Fruit fly (Drosophila melanogaster) whole organism, embryonic: Measurements from ENCODE around the gene CG4210.

ENCODE experiments used
- C15 ChIP-seq: fragments of 200-800 bp; sonication (Bioruptor generic); IDR thresholded peaks from 3 replicates; pipeline ENCODE4 v1.3.6; 2022; ENCODE audit warnings: missing biosample characterization, missing genetic modification characterization
- CG10959 ChIP-seq: fragments of 200-800 bp; sonication (Bioruptor generic); IDR thresholded peaks from 2 replicates; pipeline ENCODE4 v1.3.6; 2022; ENCODE audit warnings: missing biosample characterization, missing genetic modification characterization
- CG12744 ChIP-seq: fragments of 200-800 bp; sonication (Bioruptor generic); optimal IDR thresholded peaks from 2 replicates; lab custom pipeline; 2016; ENCODE audit warnings: missing biosample characterization, missing genetic modification characterization
- CG12769 ChIP-seq: fragments of 200-800 bp; sonication (Bioruptor generic); optimal IDR thresholded peaks from 2 replicates; lab custom pipeline; 2019; ENCODE audit warnings: missing biosample characterization, mild to moderate bottlenecking, missing genetic modification characterization, moderate library complexity
- CG13287 ChIP-seq: fragments of 200-800 bp; sonication (Bioruptor generic); IDR thresholded peaks from 2 replicates; pipeline ENCODE4 v1.3.6; 2022; ENCODE audit warnings: missing biosample characterization, missing genetic modification characterization; ENCODE audit not compliant: partially characterized antibody
- CG13624 ChIP-seq: fragments of 200-800 bp; sonication (Bioruptor generic); optimal IDR thresholded peaks from 2 replicates; lab custom pipeline; 2016; ENCODE audit warnings: missing biosample characterization, missing genetic modification characterization
- CG14441 ChIP-seq: fragments of 200-800 bp; sonication (Bioruptor generic); IDR thresholded peaks from 2 replicates; pipeline ENCODE4 v1.3.6; 2022; ENCODE audit warnings: missing biosample characterization, missing genetic modification characterization
- CG1792 ChIP-seq: fragments of 200-800 bp; sonication (Bioruptor generic); optimal IDR thresholded peaks from 2 replicates; lab custom pipeline; 2016; ENCODE audit warnings: missing biosample characterization, missing genetic modification characterization
- CG18764 ChIP-seq: fragments of 200-800 bp; sonication (Bioruptor generic); optimal IDR thresholded peaks from 3 replicates; lab custom pipeline; 2016; ENCODE audit warnings: missing biosample characterization, missing genetic modification characterization
- CG31388 ChIP-seq: fragments of 200-800 bp; sonication (Bioruptor generic); optimal IDR thresholded peaks from 2 replicates; lab custom pipeline; 2016; ENCODE audit warnings: missing biosample characterization, missing genetic modification characterization
- CG3281 ChIP-seq: fragments of 200-800 bp; sonication (Bioruptor generic); optimal IDR thresholded peaks from 3 replicates; lab custom pipeline; 2017; ENCODE audit warnings: missing biosample characterization, mild to moderate bottlenecking, missing genetic modification characterization
- CG3407 ChIP-seq: fragments of 200-800 bp; sonication (Bioruptor generic); optimal IDR thresholded peaks from 2 replicates; lab custom pipeline; 2018; ENCODE audit warnings: missing biosample characterization, mild to moderate bottlenecking, missing genetic modification characterization
- CG4424 ChIP-seq: fragments of 200-800 bp; sonication (Bioruptor generic); optimal IDR thresholded peaks from 3 replicates; lab custom pipeline; 2016; ENCODE audit warnings: missing biosample characterization, missing genetic modification characterization
- CG7745 ChIP-seq: fragments of 200-800 bp; sonication (Bioruptor generic); optimal IDR thresholded peaks from 2 replicates; lab custom pipeline; 2018; ENCODE audit warnings: missing biosample characterization, mild to moderate bottlenecking, missing genetic modification characterization, moderate library complexity
- CG7963 ChIP-seq: fragments of 200-800 bp; sonication (Bioruptor generic); IDR thresholded peaks from 3 replicates; pipeline ENCODE4 v1.3.6; 2022; ENCODE audit warnings: missing biosample characterization, missing genetic modification characterization; ENCODE audit not compliant: partially characterized antibody
- CG8089 ChIP-seq: fragments of 200-800 bp; sonication (Bioruptor generic); optimal IDR thresholded peaks from 3 replicates; lab custom pipeline; 2016; ENCODE audit warnings: missing biosample characterization, missing genetic modification characterization
- CG8290 ChIP-seq, 3 experiments: fragments of 200-800 bp; sonication (Bioruptor generic); optimal IDR thresholded peaks; 2 replicates each; lab custom pipeline; 2016 to 2019; ENCODE audit warnings: missing biosample characterization in 3 of 3, missing genetic modification characterization in 3 of 3, mild to moderate bottlenecking in 2 of 3, moderate library complexity in 1 of 3
- Dfd ChIP-seq, 2 experiments: fragments of >200 bp; optimal IDR thresholded peaks; 2 replicates each; lab custom pipeline; 2017; ENCODE audit warnings: missing biosample characterization in 2 of 2, missing genetic modification characterization in 2 of 2
- ERR ChIP-seq: fragments of 200-800 bp; sonication (Bioruptor generic); optimal IDR thresholded peaks from 2 replicates; lab custom pipeline; 2016; ENCODE audit warnings: missing biosample characterization, missing genetic modification characterization
- Eip74EF ChIP-seq, 2 experiments: fragments of 200-800 bp in 1 of 2; fragments of >200 bp in 1 of 2; sonication (Bioruptor generic) in 1 of 2; optimal IDR thresholded peaks; 2 replicates each; lab custom pipeline; 2017 to 2019; ENCODE audit warnings: missing biosample characterization in 2 of 2, missing genetic modification characterization in 2 of 2, mild to moderate bottlenecking in 1 of 2, moderate library complexity in 1 of 2
- Fer3 ChIP-seq: fragments of 200-800 bp; sonication (Bioruptor generic); optimal IDR thresholded peaks from 2 replicates; lab custom pipeline; 2018; ENCODE audit warnings: missing biosample characterization, mild to moderate bottlenecking, missing genetic modification characterization, moderate library complexity
- Hey ChIP-seq: fragments of 200-800 bp; sonication (Bioruptor generic); optimal IDR thresholded peaks from 3 replicates; lab custom pipeline; 2018; ENCODE audit warnings: missing biosample characterization, mild to moderate bottlenecking, missing genetic modification characterization
- Hr3 ChIP-seq: fragments of 200-800 bp; sonication (Bioruptor generic); optimal IDR thresholded peaks from 3 replicates; lab custom pipeline; 2016; ENCODE audit warnings: missing biosample characterization, missing genetic modification characterization
- Lhr ChIP-seq: fragments of 200-800 bp; sonication (Bioruptor generic); optimal IDR thresholded peaks from 3 replicates; lab custom pipeline; 2017; ENCODE audit warnings: mild to moderate bottlenecking, missing biosample characterization, missing genetic modification reagents, missing genetic modification characterization
- Lim3 ChIP-seq: fragments of 200-800 bp; sonication (Bioruptor generic); IDR thresholded peaks from 2 replicates; pipeline ENCODE4 v1.3.6; 2022; ENCODE audit warnings: missing biosample characterization, missing genetic modification characterization
- MTF-1 ChIP-seq: fragments of 200-800 bp; sonication (Bioruptor generic); optimal IDR thresholded peaks from 2 replicates; lab custom pipeline; 2018; ENCODE audit warnings: missing biosample characterization, mild to moderate bottlenecking, missing genetic modification characterization, borderline replicate concordance
- Myb ChIP-seq: fragments of 200-800 bp; sonication (Bioruptor generic); optimal IDR thresholded peaks from 2 replicates; lab custom pipeline; 2016; ENCODE audit warnings: missing biosample characterization, missing genetic modification characterization
- Nf-YA ChIP-seq: fragments of 200-800 bp; sonication (Bioruptor generic); IDR thresholded peaks from 2 replicates; pipeline ENCODE4 v1.3.6; 2022; ENCODE audit warnings: missing biosample characterization, missing genetic modification characterization
- Side ChIP-seq: fragments of 200-800 bp; sonication (Bioruptor generic); optimal IDR thresholded peaks from 2 replicates; lab custom pipeline; 2016; ENCODE audit warnings: missing biosample characterization, missing genetic modification characterization
- Taf1 ChIP-seq: fragments of 200-800 bp; sonication (Bioruptor generic); IDR thresholded peaks from 2 replicates; pipeline ENCODE4 v1.3.6; 2022; ENCODE audit warnings: missing biosample characterization, missing genetic modification characterization
- Vsx1 ChIP-seq: fragments of 200-800 bp; sonication (Bioruptor generic); optimal IDR thresholded peaks from 2 replicates; lab custom pipeline; 2017; ENCODE audit warnings: missing biosample characterization, mild to moderate bottlenecking, missing genetic modification characterization, missing genetic modification reagents
- ap ChIP-seq: fragments of 200-800 bp; sonication (Bioruptor generic); IDR thresholded peaks from 2 replicates; pipeline ENCODE4 v1.3.6; 2022; ENCODE audit warnings: missing biosample characterization, missing genetic modification characterization
- bowl ChIP-seq: fragments of 200-800 bp; sonication (Bioruptor generic); IDR thresholded peaks from 2 replicates; pipeline ENCODE4 v1.3.6; 2022; ENCODE audit warnings: missing biosample characterization, missing genetic modification characterization
- dan ChIP-seq: fragments of 200-800 bp; sonication (Bioruptor generic); IDR thresholded peaks from 2 replicates; pipeline ENCODE4 v1.3.6; 2022; ENCODE audit warnings: missing biosample characterization, missing genetic modification characterization
- dpn ChIP-seq, 2 experiments: fragments of 200-800 bp; sonication (Bioruptor generic); optimal IDR thresholded peaks; 3 replicates each; lab custom pipeline; 2016; ENCODE audit warnings: missing biosample characterization in 2 of 2, missing genetic modification characterization in 2 of 2
- exex ChIP-seq: fragments of 200-800 bp; sonication (Bioruptor generic); optimal IDR thresholded peaks from 4 replicates; lab custom pipeline; 2018; ENCODE audit warnings: missing biosample characterization, mild to moderate bottlenecking, missing genetic modification characterization, moderate library complexity
- fd64A ChIP-seq: fragments of 200-800 bp; sonication (Bioruptor generic); optimal IDR thresholded peaks from 3 replicates; lab custom pipeline; 2018; ENCODE audit warnings: missing biosample characterization, mild to moderate bottlenecking, missing genetic modification characterization
- gro ChIP-seq: fragments of 200-800 bp; sonication (Bioruptor generic); optimal IDR thresholded peaks from 2 replicates; lab custom pipeline; 2016; ENCODE audit warnings: missing biosample characterization, missing genetic modification characterization
- ham ChIP-seq: fragments of 200-800 bp; sonication (Bioruptor generic); IDR thresholded peaks from 2 replicates; pipeline ENCODE4 v1.3.6; 2022; ENCODE audit warnings: missing biosample characterization, missing genetic modification characterization
- inv ChIP-seq: fragments of 200-800 bp; sonication (Bioruptor generic); IDR thresholded peaks from 2 replicates; pipeline ENCODE4 v1.3.6; 2022; ENCODE audit warnings: missing biosample characterization, missing genetic modification characterization; ENCODE audit not compliant: partially characterized antibody
- lilli ChIP-seq: fragments of 200-800 bp; sonication (Bioruptor generic); optimal IDR thresholded peaks from 3 replicates; lab custom pipeline; 2016; ENCODE audit warnings: missing biosample characterization, missing genetic modification characterization
- nerfin-1 ChIP-seq: fragments of 200-800 bp; sonication (Bioruptor generic); optimal IDR thresholded peaks from 3 replicates; lab custom pipeline; 2019; ENCODE audit warnings: missing biosample characterization, mild to moderate bottlenecking, missing genetic modification characterization, moderate library complexity
- pb ChIP-seq: fragments of 200-800 bp; sonication (Bioruptor generic); optimal IDR thresholded peaks from 3 replicates; lab custom pipeline; 2016; ENCODE audit warnings: missing biosample characterization, missing genetic modification characterization
- pnt ChIP-seq: fragments of 200-800 bp; sonication (Bioruptor generic); optimal IDR thresholded peaks from 3 replicates; lab custom pipeline; 2016; ENCODE audit warnings: missing biosample characterization, missing genetic modification characterization
- pzg ChIP-seq: fragments of 200-800 bp; sonication (Bioruptor generic); optimal IDR thresholded peaks from 3 replicates; lab custom pipeline; 2018; ENCODE audit warnings: missing biosample characterization, mild to moderate bottlenecking, missing genetic modification characterization, moderate library complexity
- slou ChIP-seq: fragments of 200-800 bp; sonication (Bioruptor generic); optimal IDR thresholded peaks from 3 replicates; lab custom pipeline; 2016; ENCODE audit warnings: missing biosample characterization, missing genetic modification characterization
- tin ChIP-seq: fragments of 200-800 bp; sonication (Bioruptor generic); optimal IDR thresholded peaks from 3 replicates; lab custom pipeline; 2016; ENCODE audit warnings: missing biosample characterization, missing genetic modification characterization
- toy ChIP-seq: fragments of 200-800 bp; sonication (Bioruptor generic); IDR thresholded peaks from 2 replicates; pipeline ENCODE4 v1.3.6; 2022; ENCODE audit warnings: missing biosample characterization, missing genetic modification characterization
- ttk ChIP-seq: fragments of 200-800 bp; sonication (Bioruptor generic); IDR thresholded peaks from 2 replicates; pipeline ENCODE4 v2.1.2; 2022; ENCODE audit warnings: missing biosample characterization, missing genetic modification characterization
- wor ChIP-seq: fragments of 200-800 bp; sonication (Bioruptor generic); IDR thresholded peaks from 2 replicates; pipeline ENCODE4 v1.3.6; 2022; ENCODE audit warnings: missing biosample characterization, missing genetic modification characterization

CG4210 gene

dm6 chr3R:15198052-15198793 lies 15.6 kb upstream of the CG4210 start (continued):
- TF ChIP-seq CG31388 (GFP tag; lab: Kevin White, UChicago), result no peak
- no peak for TF ChIP-seq pb (GFP tag; lab: Kevin White, UChicago)
- no peak for TF ChIP-seq Nf-YA (GFP tag; lab: Robert Waterston, UW)
- TF ChIP-seq CG8089 (GFP tag; lab: Kevin White, UChicago), result no peak
- no peak for TF ChIP-seq ERR
- no peak for TF ChIP-seq pnt
- no peak for TF ChIP-seq slou (GFP tag; lab: Kevin White, UChicago)
- TF ChIP-seq Lim3 (GFP tag; lab: Robert Waterston, UW), result no peak
- no peak for TF ChIP-seq CG3407 (GFP tag; lab: Kevin White, UChicago)
- TF ChIP-seq MTF-1 (GFP tag; lab: Kevin White, UChicago), result no peak
- TF ChIP-seq CG18764 (GFP tag; lab: Kevin White, UChicago), result no peak
- no peak for TF ChIP-seq CG12744 (GFP tag; lab: Kevin White, UChicago)
- no peak for TF ChIP-seq nerfin-1
- TF ChIP-seq CG3281, result no peak
- TF ChIP-seq Vsx1, result peak; percentile 30
- TF ChIP-seq dpn (GFP tag; optimal IDR thresholded peaks at IDR 0.05; lab: Kevin White, UChicago), result no peak
- TF ChIP-seq ttk (GFP tag; lab: Robert Waterston, UW), result no peak
- no peak for TF ChIP-seq Fer3 (tag; lab: Kevin White, UChicago)
- TF ChIP-seq CG13287 (GFP tag; lab: Robert Waterston, UW), result no peak
- no peak for TF ChIP-seq CG13624 (GFP tag; lab: Kevin White, UChicago)
- TF ChIP-seq ap, result no peak
- TF ChIP-seq ham (GFP tag; lab: Robert Waterston, UW), result no peak
- no peak for TF ChIP-seq CG4424 (GFP tag; lab: Kevin White, UChicago)
- TF ChIP-seq exex (tag; lab: Kevin White, UChicago), result peak; percentile 72
- TF ChIP-seq CG14441, result no peak
- no peak for TF ChIP-seq CG10959 (GFP tag; lab: Robert Waterston, UW)
- no peak for TF ChIP-seq Taf1 (GFP tag; lab: Robert Waterston, UW)
- TF ChIP-seq fd64A (GFP tag; lab: Kevin White, UChicago), result no peak
- TF ChIP-seq wor, result no peak
- no peak for TF ChIP-seq CG12769 (tag; lab: Kevin White, UChicago)
- TF ChIP-seq bowl (GFP tag; lab: Robert Waterston, UW), result no peak
- TF ChIP-seq tin (GFP tag; lab: Kevin White, UChicago), result no peak
- no peak for TF ChIP-seq C15 (GFP tag; lab: Robert Waterston, UW)
- no peak for TF ChIP-seq CG7745 (tag; lab: Kevin White, UChicago)
- TF ChIP-seq gro (GFP tag; lab: Kevin White, UChicago), result peak; percentile 26
- no peak for TF ChIP-seq CG1792 (GFP tag; lab: Kevin White, UChicago)
- no peak for TF ChIP-seq Myb (GFP tag; lab: Kevin White, UChicago)
- TF ChIP-seq Hey (tag; lab: Kevin White, UChicago), result peak; percentile 26
- no peak for TF ChIP-seq toy
- TF ChIP-seq Eip74EF (GFP tag; optimal IDR thresholded peaks at IDR 0.05; lab: Kevin White, UChicago), result no peak
- no peak for TF ChIP-seq pzg (GFP tag; lab: Kevin White, UChicago)
- TF ChIP-seq dan (GFP tag; lab: Robert Waterston, UW), result no peak
- no peak for TF ChIP-seq Lhr (GFP tag; lab: Kevin White, UChicago)
- no peak for TF ChIP-seq Dfd (GFP tag; optimal IDR thresholded peaks at IDR 0.05; lab: Kevin White, UChicago)
- no peak for TF ChIP-seq Hr3
- no peak for TF ChIP-seq CG7963
- TF ChIP-seq Side (GFP tag; lab: Kevin White, UChicago), result no peak
- TF ChIP-seq lilli (GFP tag; lab: Kevin White, UChicago), result no peak
- no peak for TF ChIP-seq CG8290 (GFP tag; optimal IDR thresholded peaks at IDR 0.05; lab: Kevin White, UChicago)
- TF ChIP-seq CG8290 (tag; optimal IDR thresholded peaks at IDR 0.05; lab: Kevin White, UChicago), result peak in 1 of 2 experiments; percentile 8
- no peak for TF ChIP-seq inv (GFP tag; lab: Robert Waterston, UW)
